Worm (Caenorhabditis elegans): ENCODE results near the gene srh-231.

DNA sequence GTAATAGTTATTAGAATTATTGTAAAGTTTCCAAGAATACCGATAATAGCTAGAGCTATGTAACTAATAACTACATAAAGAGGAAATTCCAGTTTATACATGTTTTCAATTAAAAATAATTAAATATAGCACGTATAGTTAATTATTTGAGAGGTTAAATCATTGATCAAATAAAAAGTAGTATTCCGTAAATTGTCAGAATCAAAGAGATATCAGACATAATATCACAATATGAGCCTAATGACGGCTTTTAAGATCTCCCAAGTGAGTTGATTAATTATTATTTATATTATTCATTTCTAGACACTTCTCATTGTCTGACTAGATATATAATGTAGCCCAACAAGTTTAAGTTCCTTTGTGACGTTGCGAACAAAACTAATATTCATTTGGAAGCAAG is 27.3 kb upstream of the srh-231 start, which contains the start of gene srsx-24:
- TF ChIP-seq Y48G9A.11 (GFP tag; IDR thresholded peaks at IDR 0.05), result no peak
- no peak for TF ChIP-seq nhr-11 (tag; optimal IDR thresholded peaks at IDR 0.05)
- TF ChIP-seq pqm-1 (tag; optimal IDR thresholded peaks at IDR 0.05), result no peak
- no peak for TF ChIP-seq attf-4 (tag; optimal IDR thresholded peaks at IDR 0.05)
